Worm (Caenorhabditis elegans) whole organism, L2 larva: Measurements from ENCODE around the gene Y17G9A.2.

Source experiments
- C34F6.9 ChIP-seq: fragments of 150-350 bp; optimal IDR thresholded peaks from 2 replicates; lab custom pipeline; 2014; ENCODE audit warnings: missing biosample characterization, missing genetic modification characterization
- F13H6.1 ChIP-seq: sonication (generic microtip); optimal IDR thresholded peaks from 2 replicates; lab custom pipeline; 2016; ENCODE audit warnings: missing genetic modification characterization, missing compliant biosample characterization
- R02D3.7 ChIP-seq: fragments of 150-350 bp; optimal IDR thresholded peaks from 2 replicates; lab custom pipeline; 2014; ENCODE audit warnings: missing biosample characterization, missing genetic modification characterization
- alr-1 ChIP-seq: fragments of 150-350 bp; optimal IDR thresholded peaks from 2 replicates; lab custom pipeline; 2014; ENCODE audit warnings: missing biosample characterization, missing genetic modification characterization
- aly-2 ChIP-seq: fragments of 150-350 bp; optimal IDR thresholded peaks from 2 replicates; lab custom pipeline; 2014; ENCODE audit warnings: missing biosample characterization, missing genetic modification characterization
- ama-1 ChIP-seq: fragments of 150-350 bp; optimal IDR thresholded peaks from 2 replicates; lab custom pipeline; 2018; ENCODE audit warnings: inconsistent platforms
- blmp-1 ChIP-seq: sonication (generic microtip); optimal IDR thresholded peaks from 2 replicates; lab custom pipeline; 2017; ENCODE audit warnings: missing genetic modification characterization, mild to moderate bottlenecking, missing compliant biosample characterization, antibody characterized with exemption, moderate library complexity; ENCODE audit not compliant: insufficient read depth
- ceh-82 ChIP-seq: fragments of 150-350 bp; optimal IDR thresholded peaks from 2 replicates; lab custom pipeline; 2014; ENCODE audit warnings: missing biosample characterization, missing genetic modification characterization
- crh-2 ChIP-seq: sonication (generic microtip); optimal IDR thresholded peaks from 2 replicates; lab custom pipeline; 2017; ENCODE audit warnings: missing biosample characterization, missing genetic modification characterization
- egl-27 ChIP-seq: sonication (generic microtip); optimal IDR thresholded peaks from 3 replicates; lab custom pipeline; 2017; ENCODE audit warnings: missing biosample characterization, missing genetic modification reagents, missing genetic modification characterization
- elt-3 ChIP-seq: sonication (generic microtip); optimal IDR thresholded peaks from 2 replicates; lab custom pipeline; 2017; ENCODE audit warnings: missing biosample characterization, missing genetic modification characterization
- fos-1 ChIP-seq: fragments of 150-350 bp; optimal IDR thresholded peaks from 2 replicates; lab custom pipeline; 2014; ENCODE audit warnings: missing biosample characterization, missing genetic modification characterization
- gmeb-1 ChIP-seq: fragments of 150-350 bp; optimal IDR thresholded peaks from 2 replicates; lab custom pipeline; 2014; ENCODE audit warnings: missing biosample characterization, missing genetic modification characterization
- lin-11 ChIP-seq: fragments of 150-350 bp; sonication (generic microtip); optimal IDR thresholded peaks from 2 replicates; lab custom pipeline; 2014; ENCODE audit warnings: missing biosample characterization, missing genetic modification characterization, inconsistent platforms, mixed read lengths
- lin-13 ChIP-seq: fragments of 150-350 bp; optimal IDR thresholded peaks from 2 replicates; lab custom pipeline; 2014; ENCODE audit warnings: missing biosample characterization, missing genetic modification reagents, missing genetic modification characterization
- lsy-2 ChIP-seq, 2 experiments: fragments of 150-350 bp in 1 of 2; sonication (generic microtip) in 1 of 2; optimal IDR thresholded peaks; 2 replicates each; lab custom pipeline; 2014 to 2017; ENCODE audit warnings: missing biosample characterization in 2 of 2, missing genetic modification characterization in 2 of 2
- mab-5 ChIP-seq: fragments of 150-350 bp; optimal IDR thresholded peaks from 2 replicates; lab custom pipeline; 2014; ENCODE audit warnings: missing biosample characterization, missing genetic modification characterization
- mbf-1 ChIP-seq: sonication (generic microtip); optimal IDR thresholded peaks from 2 replicates; lab custom pipeline; 2017; ENCODE audit warnings: missing biosample characterization, missing genetic modification characterization
- mdl-1 ChIP-seq, 2 experiments: fragments of 150-350 bp in 1 of 2; sonication (generic microtip) in 1 of 2; optimal IDR thresholded peaks; 2 replicates each; lab custom pipeline; 2017; ENCODE audit warnings: missing biosample characterization in 2 of 2, missing genetic modification characterization in 2 of 2
- nhr-10 ChIP-seq: sonication (generic microtip); optimal IDR thresholded peaks from 2 replicates; lab custom pipeline; 2017; ENCODE audit warnings: missing biosample characterization, missing genetic modification characterization
- nhr-11 ChIP-seq: fragments of 150-350 bp; optimal IDR thresholded peaks from 2 replicates; lab custom pipeline; 2014; ENCODE audit warnings: missing biosample characterization, missing genetic modification characterization
- nhr-12 ChIP-seq: fragments of 150-350 bp; optimal IDR thresholded peaks from 2 replicates; lab custom pipeline; 2014; ENCODE audit warnings: missing biosample characterization, missing genetic modification characterization
- nhr-129 ChIP-seq: fragments of 150-350 bp; optimal IDR thresholded peaks from 2 replicates; lab custom pipeline; 2014; ENCODE audit warnings: missing biosample characterization, missing genetic modification characterization
- nhr-21 ChIP-seq: fragments of 150-350 bp; optimal IDR thresholded peaks from 2 replicates; lab custom pipeline; 2014; ENCODE audit warnings: missing biosample characterization, missing genetic modification characterization
- nhr-23 ChIP-seq: fragments of 150-350 bp; optimal IDR thresholded peaks from 2 replicates; lab custom pipeline; 2014; ENCODE audit warnings: missing biosample characterization, missing genetic modification reagents, missing genetic modification characterization
- nhr-237 ChIP-seq: fragments of 150-350 bp; optimal IDR thresholded peaks from 2 replicates; lab custom pipeline; 2014; ENCODE audit warnings: missing biosample characterization, missing genetic modification characterization
- nhr-25 ChIP-seq: fragments of 150-350 bp; sonication (generic microtip); optimal IDR thresholded peaks from 3 replicates; lab custom pipeline; 2014; ENCODE audit warnings: missing biosample characterization, missing genetic modification characterization
- nhr-6 ChIP-seq: fragments of 150-350 bp; optimal IDR thresholded peaks from 2 replicates; lab custom pipeline; 2014; ENCODE audit warnings: missing biosample characterization, missing genetic modification characterization
- nhr-77 ChIP-seq: fragments of 150-350 bp; optimal IDR thresholded peaks from 2 replicates; lab custom pipeline; 2014; ENCODE audit warnings: missing biosample characterization, missing genetic modification characterization
- peb-1 ChIP-seq: fragments of 150-350 bp; optimal IDR thresholded peaks from 2 replicates; lab custom pipeline; 2014; ENCODE audit warnings: missing biosample characterization, missing genetic modification characterization
- sem-4 ChIP-seq: fragments of 150-350 bp; optimal IDR thresholded peaks from 2 replicates; lab custom pipeline; 2014; ENCODE audit warnings: missing biosample characterization, missing genetic modification reagents, missing genetic modification characterization
- skn-1 ChIP-seq: sonication (generic microtip); optimal IDR thresholded peaks from 2 replicates; lab custom pipeline; 2017; ENCODE audit warnings: missing biosample characterization, missing genetic modification characterization
- sma-3 ChIP-seq: sonication (generic microtip); optimal IDR thresholded peaks from 2 replicates; lab custom pipeline; 2016; ENCODE audit warnings: missing genetic modification reagents, missing genetic modification characterization, missing compliant biosample characterization
- unc-39 ChIP-seq: fragments of 150-350 bp; optimal IDR thresholded peaks from 2 replicates; lab custom pipeline; 2014; ENCODE audit warnings: missing biosample characterization, missing genetic modification characterization
- unc-55 ChIP-seq: fragments of 150-350 bp; sonication (generic microtip); optimal IDR thresholded peaks from 3 replicates; lab custom pipeline; 2014; ENCODE audit warnings: missing biosample characterization, missing genetic modification reagents, missing genetic modification characterization
- unc-62 ChIP-seq: fragments of 150-350 bp; optimal IDR thresholded peaks from 2 replicates; lab custom pipeline; 2014; ENCODE audit warnings: missing biosample characterization, missing genetic modification reagents, missing genetic modification characterization
- ztf-11 ChIP-seq: sonication (generic microtip); optimal IDR thresholded peaks from 2 replicates; lab custom pipeline; 2017; ENCODE audit warnings: missing biosample characterization, missing genetic modification characterization
- ztf-4 ChIP-seq: fragments of 150-350 bp; optimal IDR thresholded peaks from 2 replicates; lab custom pipeline; 2014; ENCODE audit warnings: missing biosample characterization, missing genetic modification characterization

Y17G9A.2 gene

DNA sequence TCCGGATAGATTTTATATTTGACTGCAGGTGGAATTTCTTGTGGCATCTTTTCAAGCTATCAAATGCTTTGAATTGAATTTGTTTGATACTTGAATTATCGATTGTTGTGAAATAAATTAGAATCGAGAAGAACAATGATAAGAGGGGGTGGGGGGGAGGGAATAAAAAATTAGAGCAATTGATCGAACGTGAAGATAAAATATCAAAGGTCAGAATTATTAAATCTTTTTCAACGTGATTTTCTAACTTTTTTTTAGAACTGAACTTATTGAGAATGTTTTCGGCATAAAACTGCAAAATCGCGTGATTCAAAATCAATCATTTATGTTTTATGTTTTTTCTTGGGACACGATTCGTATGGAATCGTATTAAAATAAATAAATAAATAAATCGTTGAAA is 28.9 kb downstream of the Y17G9A.2 start, which contains the start of gene mpz-4:
Gene mpz-4 (minus strand): TSS at position 101 of the 400 bp plus-strand sequence.
- TF ChIP-seq nhr-77 = no peak
- TF ChIP-seq sma-3 (GFP tag; lab: Kevin White, UChicago) = no peak
- TF ChIP-seq mbf-1 (tag; lab: Kevin White, UChicago) = no peak
- no peak for TF ChIP-seq fos-1 (tag; lab: Kevin White, UChicago)
- TF ChIP-seq sem-4 = no peak
- TF ChIP-seq aly-2 (tag; lab: Kevin White, UChicago) = no peak
- TF ChIP-seq ama-1 (lab: Kevin White, UChicago) = no peak

DNA sequence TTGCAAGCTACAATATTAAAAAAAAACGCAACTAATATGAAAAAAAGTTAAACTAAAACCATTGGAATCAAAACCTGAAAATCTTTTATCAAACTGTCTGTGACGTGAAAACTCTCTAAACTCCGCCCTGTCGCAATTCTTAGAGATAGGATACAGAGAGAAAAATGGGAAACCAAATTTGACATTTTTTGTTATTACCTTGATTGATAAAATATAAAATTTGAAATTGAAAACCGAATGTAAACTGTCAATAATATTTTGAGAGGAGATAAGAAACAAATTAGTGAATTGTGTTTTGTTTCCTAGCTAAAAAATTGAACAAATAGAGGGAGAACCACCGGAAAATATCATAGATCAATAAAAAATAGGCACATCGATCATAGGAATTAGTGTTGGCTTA is 34.3 kb downstream of the Y17G9A.2 start:
- TF ChIP-seq skn-1 (tag; lab: Kevin White, UChicago) (no peak), C34F6.9 (tag; lab: Kevin White, UChicago) (no peak), ama-1 (lab: Kevin White, UChicago) (no peak), mab-5 (no peak), unc-39 (tag; lab: Kevin White, UChicago) (no peak), aly-2 (tag; lab: Kevin White, UChicago) (no peak), nhr-23 (no peak), nhr-129 (no peak), ztf-4 (no peak), sma-3 (GFP tag; lab: Kevin White, UChicago) (no peak), R02D3.7 (tag; lab: Kevin White, UChicago) (no peak), nhr-77 (no peak), lin-11 (tag; lab: Kevin White, UChicago) (no peak), blmp-1 (tag; lab: Kevin White, UChicago) (no peak), nhr-10 (tag; lab: Kevin White, UChicago) (no peak), unc-55 (GFP tag; lab: Kevin White, UChicago) (no peak)

DNA sequence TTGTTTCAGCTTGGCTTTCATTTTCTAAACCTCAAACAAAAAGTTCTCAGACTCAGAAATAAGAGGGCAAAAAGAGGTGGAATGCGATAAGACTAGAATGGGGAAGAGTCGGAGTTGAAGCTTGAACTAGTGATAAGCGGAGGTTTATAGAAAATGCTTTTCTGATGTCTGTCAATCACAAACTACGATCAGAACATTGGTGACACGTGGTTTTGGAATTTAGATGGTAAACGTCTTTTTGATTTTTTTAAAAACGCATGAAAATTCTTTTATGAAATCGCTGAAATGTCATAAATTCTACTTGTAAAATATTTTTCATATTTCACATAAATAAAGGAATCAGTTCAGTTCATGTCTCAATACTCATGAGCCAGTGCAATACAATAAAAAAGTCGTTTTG is 35.0 kb downstream of the Y17G9A.2 start, which contains the start of gene H06H21.8:
Gene H06H21.8 (minus strand): TSS at position 78 of the 400 bp plus-strand sequence.
- no peak for TF ChIP-seq alr-1 (tag; lab: Kevin White, UChicago)
- peak; percentile 42 for TF ChIP-seq crh-2 (tag; lab: Kevin White, UChicago)
- TF ChIP-seq fos-1 (tag; lab: Kevin White, UChicago) = peak; percentile 31
- no peak for TF ChIP-seq nhr-21 (tag; lab: Kevin White, UChicago)
- peak; percentile 30 for TF ChIP-seq gmeb-1 (tag; lab: Kevin White, UChicago)

DNA sequence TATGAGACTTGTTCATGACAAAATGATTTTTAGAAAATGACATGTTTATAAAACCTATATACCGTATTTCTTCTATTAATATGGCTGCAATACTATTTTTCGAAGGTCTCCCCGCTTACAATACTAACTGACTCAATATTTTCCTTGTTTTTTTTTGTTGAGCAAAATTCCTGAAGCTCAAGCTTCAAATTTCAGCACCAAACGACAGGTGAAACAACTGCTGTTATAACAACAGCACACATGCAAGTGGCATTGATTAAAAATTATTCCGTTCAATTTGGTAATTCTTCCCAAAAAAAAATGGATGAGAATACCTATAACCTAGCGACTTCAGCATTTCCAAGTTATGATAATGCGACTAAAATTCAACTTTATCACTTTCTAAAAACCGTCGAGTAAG is 41.9 kb downstream of the Y17G9A.2 start, which contains the start of gene srw-94:
Gene srw-94 (plus strand): TSS at position 301 of the 400 bp plus-strand sequence.
- TF ChIP-seq nhr-77 (no peak), ztf-11 (tag; lab: Kevin White, UChicago) (no peak), nhr-11 (tag; lab: Kevin White, UChicago) (no peak), lin-11 (tag; lab: Kevin White, UChicago) (no peak), unc-62 (GFP tag; lab: Kevin White, UChicago) (no peak), sma-3 (GFP tag; lab: Kevin White, UChicago) (no peak), nhr-23 (no peak), peb-1 (tag; lab: Kevin White, UChicago) (no peak), gmeb-1 (tag; lab: Kevin White, UChicago) (no peak), blmp-1 (tag; lab: Kevin White, UChicago) (no peak), R02D3.7 (tag; lab: Kevin White, UChicago) (no peak), skn-1 (tag; lab: Kevin White, UChicago) (no peak), nhr-25 (tag; lab: Kevin White, UChicago) (no peak), lsy-2 (tag; optimal IDR thresholded peaks at IDR 0.05; lab: Kevin White, UChicago) (no peak)

DNA sequence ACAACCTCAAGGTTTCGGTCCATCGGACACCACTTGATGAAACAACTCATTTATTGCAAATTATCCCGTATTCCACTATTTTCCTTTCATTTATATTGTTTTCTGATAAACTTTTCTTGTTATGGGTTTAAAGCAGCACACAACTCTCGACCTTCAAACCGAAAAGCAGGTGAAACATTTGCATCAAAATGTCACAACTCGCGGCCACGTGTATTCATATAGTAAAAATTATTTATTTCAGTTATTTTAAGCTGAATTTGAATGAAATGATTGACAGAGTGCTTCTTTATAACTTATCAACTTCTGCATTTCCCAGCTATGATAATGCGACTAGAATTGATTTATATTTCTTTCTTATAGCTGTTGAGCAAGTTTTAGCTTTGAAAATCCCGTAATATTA is 44.2 kb downstream of the Y17G9A.2 start, which contains the start of gene srw-95:
Gene srw-95 (plus strand): TSS at position 213 of the 400 bp plus-strand sequence.
- TF ChIP-seq nhr-11 (tag; lab: Kevin White, UChicago) = no peak

DNA sequence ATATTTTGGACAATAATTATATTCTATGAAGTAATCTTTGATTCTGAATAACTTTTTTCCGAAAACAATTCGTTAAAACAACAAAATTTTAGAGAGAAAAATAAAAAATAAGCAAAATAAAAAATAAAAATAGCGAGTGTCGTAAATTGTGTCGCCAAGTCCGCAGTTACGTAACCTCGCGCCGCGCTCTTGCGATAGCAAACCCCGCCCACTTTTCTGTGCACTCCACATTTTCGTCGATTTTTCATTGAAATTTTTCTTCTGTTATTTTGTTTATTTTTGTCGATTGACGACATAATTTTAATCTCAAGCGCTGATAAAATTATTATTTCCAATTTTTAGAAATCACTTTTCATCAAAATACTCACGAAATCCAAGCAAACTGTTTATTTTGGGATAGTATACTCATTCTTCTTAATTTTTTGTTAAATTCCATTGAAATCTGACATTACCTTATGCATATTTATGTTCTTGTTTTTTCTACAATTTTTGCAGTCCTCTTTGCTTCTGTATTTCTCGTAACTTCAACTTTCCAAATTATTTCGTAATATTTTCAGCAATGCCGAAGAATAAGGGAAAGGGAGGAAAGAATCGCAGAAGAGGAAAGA is 45.6 kb downstream of the Y17G9A.2 start, which contains the start of gene eif-1.A:
Gene eif-1.A (plus strand): TSS at position 558 of the 608 bp plus-strand sequence.
- TF ChIP-seq nhr-12 = no peak
- TF ChIP-seq egl-27 (tag; lab: Kevin White, UChicago) = no peak
- peak; percentile 33 for TF ChIP-seq fos-1 (tag; lab: Kevin White, UChicago)
- peak; percentile 19 for TF ChIP-seq blmp-1 (tag; lab: Kevin White, UChicago)
- TF ChIP-seq C34F6.9 (tag; lab: Kevin White, UChicago) = peak; percentile 76
- TF ChIP-seq nhr-10 (tag; lab: Kevin White, UChicago) = no peak
- TF ChIP-seq ceh-82 (tag; lab: Kevin White, UChicago) = no peak
- peak; percentile 53 for TF ChIP-seq gmeb-1 (tag; lab: Kevin White, UChicago)
- TF ChIP-seq nhr-237 (tag; lab: Kevin White, UChicago) = no peak
- TF ChIP-seq sem-4 = no peak
- no peak for TF ChIP-seq unc-39 (tag; lab: Kevin White, UChicago)
- peak; percentile 58 for TF ChIP-seq lin-13
- TF ChIP-seq ztf-11 (tag; lab: Kevin White, UChicago) = no peak
- TF ChIP-seq unc-55 (GFP tag; lab: Kevin White, UChicago) = peak; percentile 79
- TF ChIP-seq nhr-6 (tag; lab: Kevin White, UChicago) = no peak
- TF ChIP-seq mab-5 = no peak
- no peak for TF ChIP-seq mdl-1 (tag; optimal IDR thresholded peaks at IDR 0.05; lab: Kevin White, UChicago)
- TF ChIP-seq ztf-4 = no peak
- TF ChIP-seq lin-11 (tag; lab: Kevin White, UChicago) = peak; percentile 51
- no peak for TF ChIP-seq skn-1 (tag; lab: Kevin White, UChicago)
- TF ChIP-seq F13H6.1 = peak; percentile 21
- TF ChIP-seq R02D3.7 (tag; lab: Kevin White, UChicago) = no peak
- TF ChIP-seq elt-3 (tag; lab: Kevin White, UChicago) = no peak
- no peak for TF ChIP-seq nhr-11 (tag; lab: Kevin White, UChicago)
- no peak for TF ChIP-seq nhr-21 (tag; lab: Kevin White, UChicago)
- TF ChIP-seq nhr-23 = no peak
